Fruit fly (Drosophila melanogaster): ENCODE data around the gene CG2924.

The CG2924 gene

dm6 chrX:2297428-2298200 lies 27.1 kb upstream of the CG2924 start (continued):
- no peak for TF ChIP-seq D (optimal IDR thresholded peaks at IDR 0.05)
- peak; percentile 98 for TF ChIP-seq D (GFP tag; optimal IDR thresholded peaks at IDR 0.05)
- TF ChIP-seq Atf-2 (GFP tag; optimal IDR thresholded peaks at IDR 0.05): peak; percentile 98
- TF ChIP-seq oc (tag; optimal IDR thresholded peaks at IDR 0.05): peak; percentile 99
- TF ChIP-seq hbn (GFP tag; IDR thresholded peaks at IDR 0.05; ENCODE audit: partially characterized antibody): no peak
- peak; percentile 98 for TF ChIP-seq CG18619 (GFP tag; optimal IDR thresholded peaks at IDR 0.05)
- TF ChIP-seq kay (GFP tag; optimal IDR thresholded peaks at IDR 0.05): peak; percentile 97
- peak; percentile 99 for TF ChIP-seq tx (GFP tag; optimal IDR thresholded peaks at IDR 0.05)
- peak; percentile 74 for TF ChIP-seq nom (GFP tag; optimal IDR thresholded peaks at IDR 0.05)
- peak; percentile 97 for TF ChIP-seq CG11695 (GFP tag; IDR thresholded peaks at IDR 0.05)
- TF ChIP-seq CG6254 (GFP tag; optimal IDR thresholded peaks at IDR 0.05): peak; percentile 95
- no peak; the same call in 1 of the 2 replicates for TF ChIP-seq bbx (GFP tag; IDR thresholded peaks at IDR 0.05; ENCODE audit: partially characterized antibody)
- TF ChIP-seq sna (GFP tag; IDR thresholded peaks at IDR 0.05; ENCODE audit: partially characterized antibody): no peak
- TF ChIP-seq tup (GFP tag; optimal IDR thresholded peaks at IDR 0.05): peak; percentile 97
- peak; percentile 99 for TF ChIP-seq bcd (GFP tag; optimal IDR thresholded peaks at IDR 0.05)
- peak; percentile 98 for TF ChIP-seq CG11093 (GFP tag; IDR thresholded peaks at IDR 0.05)
- peak; percentile 99 for TF ChIP-seq ci (GFP tag; IDR thresholded peaks at IDR 0.05)
- TF ChIP-seq CG7271 (tag; optimal IDR thresholded peaks at IDR 0.05): peak; percentile 85
- TF ChIP-seq CG5245 (GFP tag; optimal IDR thresholded peaks at IDR 0.05): peak; percentile 99
- TF ChIP-seq CG12769 (tag; optimal IDR thresholded peaks at IDR 0.05): peak; percentile 99
- TF ChIP-seq CG17328 (GFP tag; IDR thresholded peaks at IDR 0.05): peak; percentile 99
- no peak for TF ChIP-seq knrl (GFP tag; IDR thresholded peaks at IDR 0.05; ENCODE audit: partially characterized antibody)
- TF ChIP-seq CG9215 (GFP tag; IDR thresholded peaks at IDR 0.05): peak; percentile 95
- peak; percentile 94 for TF ChIP-seq Bdp1 (GFP tag; optimal IDR thresholded peaks at IDR 0.05)
- TF ChIP-seq ac (GFP tag; optimal IDR thresholded peaks at IDR 0.05): peak; percentile 91
- TF ChIP-seq pb (GFP tag; optimal IDR thresholded peaks at IDR 0.05): peak; percentile 99
- no peak for TF ChIP-seq Scr (GFP tag; IDR thresholded peaks at IDR 0.05; ENCODE audit: partially characterized antibody)
- peak; percentile 89 for TF ChIP-seq CG8281 (tag; optimal IDR thresholded peaks at IDR 0.05)
- TF ChIP-seq CG4360 (GFP tag; IDR thresholded peaks at IDR 0.05): peak; percentile 79
- TF ChIP-seq CG3838 (GFP tag; optimal IDR thresholded peaks at IDR 0.05): peak; percentile 95
- TF ChIP-seq Atf6 (GFP tag; IDR thresholded peaks at IDR 0.05): peak; percentile 98
- peak; percentile 85 for TF ChIP-seq Nf-YC (tag; optimal IDR thresholded peaks at IDR 0.05)
- peak; percentile 97 for TF ChIP-seq gt (GFP tag; IDR thresholded peaks at IDR 0.05)
- TF ChIP-seq CG34422 (GFP tag; IDR thresholded peaks at IDR 0.05): peak; percentile 99
- TF ChIP-seq luna (GFP tag; optimal IDR thresholded peaks at IDR 0.05): peak; percentile 94
- TF ChIP-seq lmd (GFP tag; IDR thresholded peaks at IDR 0.05): peak; percentile 99
- no peak for TF ChIP-seq CG14860 (GFP tag; IDR thresholded peaks at IDR 0.05; ENCODE audit: partially characterized antibody)
- peak; percentile 95 for TF ChIP-seq CG6765 (GFP tag; optimal IDR thresholded peaks at IDR 0.05)
- TF ChIP-seq CG13296 (GFP tag; optimal IDR thresholded peaks at IDR 0.05): peak; percentile 97
- peak; percentile 98 for TF ChIP-seq Ssrp (tag; optimal IDR thresholded peaks at IDR 0.05)
- TF ChIP-seq Sry-δ (GFP tag; optimal IDR thresholded peaks at IDR 0.05): peak; percentile 79
- TF ChIP-seq cas (GFP tag; IDR thresholded peaks at IDR 0.05): peak; percentile 90
- peak; percentile 98 for TF ChIP-seq Blimp-1 (GFP tag; optimal IDR thresholded peaks at IDR 0.05)
- peak; percentile 98 for TF ChIP-seq Max (GFP tag; optimal IDR thresholded peaks at IDR 0.05)
- TF ChIP-seq Eip74EF (GFP tag; optimal IDR thresholded peaks at IDR 0.05): peak in 1 of 2 experiments; percentile 98
- TF ChIP-seq Awh (GFP tag; IDR thresholded peaks at IDR 0.05): peak; percentile 99
- peak; percentile 96 for TF ChIP-seq aop (GFP tag; IDR thresholded peaks at IDR 0.05)
- no peak for TF ChIP-seq mld (GFP tag; IDR thresholded peaks at IDR 0.05; ENCODE audit: partially characterized antibody)

Measured in whole organism, embryonic.